Worm (Caenorhabditis elegans) whole organism, late embryonic: ENCODE data around the gene C33A12.19.

Experiments
- K02D7.2 ChIP-seq: sonication (generic microtip); optimal IDR thresholded peaks from 2 replicates; lab custom pipeline; 2017; ENCODE audit warnings: mild to moderate bottlenecking, missing genetic modification characterization, missing compliant biosample characterization
- K09A11.1 ChIP-seq: sonication (generic microtip); optimal IDR thresholded peaks from 2 replicates; lab custom pipeline; 2017; ENCODE audit warnings: antibody characterized with exemption, mild to moderate bottlenecking, missing genetic modification characterization, missing compliant biosample characterization; ENCODE audit not compliant: insufficient read depth
- Y22D7AL.16 ChIP-seq: sonication (generic microtip); optimal IDR thresholded peaks from 2 replicates; lab custom pipeline; 2016; ENCODE audit warnings: missing genetic modification characterization, missing compliant biosample characterization
- ahr-1 ChIP-seq: sonication (generic microtip); optimal IDR thresholded peaks from 2 replicates; lab custom pipeline; 2016; ENCODE audit warnings: missing genetic modification characterization, missing compliant biosample characterization
- ama-1 ChIP-seq: fragments of 150-350 bp; optimal IDR thresholded peaks from 2 replicates; lab custom pipeline; 2014
- ceh-19 ChIP-seq: fragments of 200-800 bp; sonication (Bioruptor generic); optimal IDR thresholded peaks from 2 replicates; lab custom pipeline; 2018; ENCODE audit warnings: mild to moderate bottlenecking, missing genetic modification characterization, missing compliant biosample characterization
- ceh-2 ChIP-seq: sonication (generic microtip); optimal IDR thresholded peaks from 2 replicates; lab custom pipeline; 2016; ENCODE audit warnings: missing genotype, missing genetic modification characterization, missing compliant biosample characterization
- ceh-24 ChIP-seq: sonication (generic microtip); optimal IDR thresholded peaks from 2 replicates; lab custom pipeline; 2016; ENCODE audit warnings: mild to moderate bottlenecking, missing genetic modification characterization, missing compliant biosample characterization
- ceh-31 ChIP-seq: sonication (generic microtip); optimal IDR thresholded peaks from 2 replicates; lab custom pipeline; 2016; ENCODE audit warnings: missing genetic modification characterization, missing compliant biosample characterization
- ceh-45 ChIP-seq: fragments of 200-800 bp; sonication (Bioruptor generic); IDR thresholded peaks from 2 replicates; pipeline ENCODE4 v1.3.6; 2022; ENCODE audit warnings: missing genetic modification reagents, missing genetic modification characterization, missing compliant biosample characterization
- dmd-4 ChIP-seq: sonication (generic microtip); optimal IDR thresholded peaks from 2 replicates; lab custom pipeline; 2016; ENCODE audit warnings: borderline replicate concordance, missing genetic modification characterization, missing compliant biosample characterization
- dve-1 ChIP-seq: sonication (generic microtip); optimal IDR thresholded peaks from 2 replicates; lab custom pipeline; 2017; ENCODE audit warnings: antibody characterized with exemption, mild to moderate bottlenecking, missing genetic modification characterization, missing compliant biosample characterization
- elt-4 ChIP-seq: sonication (generic microtip); optimal IDR thresholded peaks from 2 replicates; lab custom pipeline; 2016; ENCODE audit warnings: missing genetic modification characterization, missing compliant biosample characterization
- ets-4 ChIP-seq: sonication (generic microtip); optimal IDR thresholded peaks from 2 replicates; lab custom pipeline; 2016; ENCODE audit warnings: missing genetic modification characterization, missing compliant biosample characterization
- eyg-1 ChIP-seq: sonication (generic microtip); optimal IDR thresholded peaks from 2 replicates; lab custom pipeline; 2016; ENCODE audit warnings: missing genotype, missing genetic modification characterization, missing compliant biosample characterization
- fax-1 ChIP-seq: sonication (generic microtip); optimal IDR thresholded peaks from 2 replicates; lab custom pipeline; 2016; ENCODE audit warnings: missing genotype, missing genetic modification characterization, missing compliant biosample characterization
- fkh-10 ChIP-seq: fragments of 150-350 bp; optimal IDR thresholded peaks from 2 replicates; lab custom pipeline; 2014; ENCODE audit warnings: missing biosample characterization, missing genetic modification reagents, missing genetic modification characterization
- fkh-6 ChIP-seq: sonication (generic microtip); optimal IDR thresholded peaks from 2 replicates; lab custom pipeline; 2016; ENCODE audit warnings: missing genetic modification characterization, missing compliant biosample characterization
- gmeb-2 ChIP-seq: sonication (generic microtip); optimal IDR thresholded peaks from 2 replicates; lab custom pipeline; 2016; ENCODE audit warnings: missing genetic modification characterization, inconsistent platforms, missing compliant biosample characterization
- hlh-13 ChIP-seq: fragments of 200-800 bp; sonication (Bioruptor generic); optimal IDR thresholded peaks from 2 replicates; lab custom pipeline; 2018; ENCODE audit warnings: mild to moderate bottlenecking, missing genetic modification characterization, missing compliant biosample characterization
- hlh-30 ChIP-seq: sonication (generic microtip); optimal IDR thresholded peaks from 2 replicates; lab custom pipeline; 2017; ENCODE audit warnings: antibody characterized with exemption, missing genetic modification characterization, missing compliant biosample characterization; ENCODE audit not compliant: insufficient read depth
- hlh-8 ChIP-seq: sonication (generic microtip); optimal IDR thresholded peaks from 2 replicates; lab custom pipeline; 2016; ENCODE audit warnings: missing genotype, missing genetic modification characterization, missing compliant biosample characterization
- nfya-1 ChIP-seq: sonication (generic microtip); optimal IDR thresholded peaks from 2 replicates; lab custom pipeline; 2017; ENCODE audit warnings: missing genetic modification characterization, mild to moderate bottlenecking, missing compliant biosample characterization, antibody characterized with exemption, moderate library complexity
- odd-2 ChIP-seq: sonication (generic microtip); optimal IDR thresholded peaks from 2 replicates; lab custom pipeline; 2017; ENCODE audit warnings: antibody characterized with exemption, mild to moderate bottlenecking, missing genetic modification characterization, missing compliant biosample characterization
- pag-3 ChIP-seq: sonication (generic microtip); optimal IDR thresholded peaks from 2 replicates; lab custom pipeline; 2016; ENCODE audit warnings: missing compliant biosample characterization, missing genetic modification characterization, borderline replicate concordance
- pax-1 ChIP-seq: fragments of 150-350 bp; optimal IDR thresholded peaks from 2 replicates; lab custom pipeline; 2014; ENCODE audit warnings: missing biosample characterization, missing genetic modification characterization
- pha-2 ChIP-seq: sonication (generic microtip); optimal IDR thresholded peaks from 2 replicates; lab custom pipeline; 2017; ENCODE audit warnings: mild to moderate bottlenecking, missing genetic modification characterization, missing compliant biosample characterization
- pqm-1 ChIP-seq: sonication (generic microtip); optimal IDR thresholded peaks from 2 replicates; lab custom pipeline; 2016; ENCODE audit warnings: missing genetic modification characterization, missing compliant biosample characterization
- pros-1 ChIP-seq: fragments of 150-350 bp; optimal IDR thresholded peaks from 2 replicates; lab custom pipeline; 2014; ENCODE audit warnings: missing biosample characterization, missing genetic modification reagents, missing genetic modification characterization
- rnt-1 ChIP-seq: sonication (generic microtip); optimal IDR thresholded peaks from 2 replicates; lab custom pipeline; 2016; ENCODE audit warnings: missing genetic modification characterization, missing compliant biosample characterization
- sdc-2 ChIP-seq: sonication (generic microtip); optimal IDR thresholded peaks from 2 replicates; lab custom pipeline; 2016; ENCODE audit warnings: missing genotype, missing genetic modification characterization, missing compliant biosample characterization
- sox-2 ChIP-seq: fragments of 200-800 bp; sonication (Bioruptor generic); IDR thresholded peaks from 2 replicates; pipeline ENCODE4 v1.3.6; 2022; ENCODE audit warnings: missing genetic modification reagents, missing genetic modification characterization, missing compliant biosample characterization
- tbx-2 ChIP-seq: sonication (generic microtip); optimal IDR thresholded peaks from 2 replicates; lab custom pipeline; 2016; ENCODE audit warnings: missing genetic modification characterization, missing compliant biosample characterization
- tbx-7 ChIP-seq: sonication (generic microtip); optimal IDR thresholded peaks from 2 replicates; lab custom pipeline; 2016; ENCODE audit warnings: missing genotype, missing genetic modification characterization, missing compliant biosample characterization
- unc-42 ChIP-seq: sonication (generic microtip); optimal IDR thresholded peaks from 2 replicates; lab custom pipeline; 2016; ENCODE audit warnings: missing genotype, missing genetic modification characterization, missing compliant biosample characterization
- unc-86 ChIP-seq: sonication (generic microtip); optimal IDR thresholded peaks from 2 replicates; lab custom pipeline; 2016; ENCODE audit warnings: missing genetic modification characterization, missing compliant biosample characterization
- zip-5 ChIP-seq: sonication (generic microtip); optimal IDR thresholded peaks from 2 replicates; lab custom pipeline; 2016; ENCODE audit warnings: missing genetic modification characterization, missing compliant biosample characterization

C33A12.19 gene

ce11 chrIV:9540342-9540856, 23.6 kb downstream of the C33A12.19 start, which contains the start of gene fbl-1:
fbl-1 (plus strand) TSS chrIV:9540806.
- TF ChIP-seq eyg-1 (no peak), hlh-13 (GFP tag; lab: Kevin White, UChicago) (no peak), odd-2 (tag; lab: Kevin White, UChicago) (no peak), ceh-2 (tag; lab: Kevin White, UChicago) (no peak), rnt-1 (tag; lab: Kevin White, UChicago) (no peak), ceh-45 (GFP tag; lab: Robert Waterston, UW) (no peak), nfya-1 (no peak), sox-2 (GFP tag; lab: Robert Waterston, UW) (no peak), pros-1 (tag; lab: Kevin White, UChicago) (no peak), Y22D7AL.16 (tag; lab: Kevin White, UChicago) (no peak), unc-42 (tag; lab: Kevin White, UChicago) (no peak), hlh-8 (no peak), dve-1 (tag; lab: Kevin White, UChicago) (no peak), fax-1 (tag; lab: Kevin White, UChicago) (no peak), unc-86 (tag; lab: Kevin White, UChicago) (no peak), gmeb-2 (tag; lab: Kevin White, UChicago) (no peak), pag-3 (tag; lab: Kevin White, UChicago) (no peak)

DNA sequence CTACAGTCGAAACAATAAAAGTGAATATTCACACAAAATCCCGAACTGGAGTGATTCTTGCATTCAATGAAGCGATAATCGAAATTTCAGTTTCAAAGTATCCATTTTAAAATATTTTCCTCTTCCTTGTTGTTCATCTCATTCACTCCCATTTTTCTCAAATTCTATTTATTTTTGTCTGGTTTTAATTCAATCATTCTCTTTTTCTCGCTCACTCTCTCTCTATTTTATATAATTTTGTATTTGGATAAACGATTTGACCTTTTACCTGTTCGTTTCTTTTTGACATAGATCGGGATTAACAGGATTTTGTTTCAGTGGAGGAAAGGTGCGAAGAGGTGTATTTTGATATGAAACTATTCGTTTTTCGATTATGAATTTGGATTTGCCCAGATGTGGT, 29.2 kb downstream of the C33A12.19 start, which contains the start of gene T05A1.5:
T05A1.5 (plus strand) TSS at position 301 of the 400 bp plus-strand sequence.
- no peak for TF ChIP-seq ama-1
- TF ChIP-seq ceh-24 (tag; lab: Kevin White, UChicago): no peak

ce11 chrIV:9563079-9563478, 46.3 kb downstream of the C33A12.19 start, which contains the start of gene col-122:
col-122 (plus strand) TSS chrIV:9563379.
- TF ChIP-seq pax-1 (tag; lab: Kevin White, UChicago) (no peak), rnt-1 (tag; lab: Kevin White, UChicago) (no peak), K09A11.1 (no peak), tbx-2 (no peak), fkh-10 (no peak), fkh-6 (tag; lab: Kevin White, UChicago) (no peak), K02D7.2 (no peak), ceh-31 (tag; lab: Kevin White, UChicago) (no peak), sox-2 (GFP tag; lab: Robert Waterston, UW) (no peak), pqm-1 (tag; lab: Kevin White, UChicago) (no peak), zip-5 (no peak), ets-4 (tag; lab: Kevin White, UChicago) (no peak)
- TF ChIP-seq, all 69 proteins: peak for 0

DNA sequence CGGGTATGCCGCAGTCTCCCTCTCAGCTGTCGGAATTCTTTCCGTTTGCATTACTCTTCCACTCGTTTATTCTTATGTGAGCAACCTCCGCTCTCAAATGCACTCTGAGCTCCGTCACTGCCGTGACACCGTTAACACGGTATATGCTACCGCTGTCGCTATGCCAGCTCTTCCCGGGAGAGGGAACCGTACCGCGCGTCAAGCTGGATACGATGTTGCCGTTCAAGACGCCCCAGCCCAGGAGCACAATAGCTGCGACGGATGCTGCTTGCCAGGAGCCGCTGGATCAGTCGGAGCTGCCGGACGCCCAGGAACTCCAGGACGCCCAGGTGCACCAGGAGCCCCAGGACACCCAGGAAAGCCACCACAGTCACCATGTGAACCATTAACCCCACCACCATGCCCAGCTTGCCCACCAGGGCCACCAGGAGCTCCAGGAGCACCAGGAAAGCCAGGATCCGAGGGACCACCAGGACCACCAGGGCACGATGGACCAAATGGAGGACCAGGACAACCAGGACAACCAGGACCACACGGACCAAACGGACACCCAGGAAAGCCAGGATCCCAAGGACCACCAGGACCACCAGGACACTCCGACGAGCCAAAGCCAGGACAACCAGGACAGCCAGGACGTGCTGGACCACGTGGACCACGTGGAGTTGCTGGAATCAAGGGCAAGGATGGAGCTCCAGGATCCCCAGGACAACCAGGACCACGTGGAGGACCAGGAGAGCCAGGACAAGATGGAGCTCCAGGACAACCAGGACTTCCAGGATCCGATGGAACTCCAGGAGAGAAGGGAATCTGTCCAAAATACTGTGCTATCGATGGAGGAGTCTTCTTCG, 47.0 kb downstream of the C33A12.19 start:
- TF ChIP-seq tbx-7 (tag; lab: Kevin White, UChicago) (no peak), elt-4 (tag; lab: Kevin White, UChicago) (peak; percentile 95), ceh-19 (GFP tag; lab: Kevin White, UChicago) (no peak), dve-1 (tag; lab: Kevin White, UChicago) (no peak), pha-2 (no peak), unc-42 (tag; lab: Kevin White, UChicago) (no peak), sdc-2 (tag; lab: Kevin White, UChicago) (no peak), dmd-4 (peak; percentile 47), ama-1 (no peak), hlh-30 (tag; lab: Kevin White, UChicago) (no peak), ets-4 (tag; lab: Kevin White, UChicago) (no peak), unc-86 (tag; lab: Kevin White, UChicago) (no peak), ahr-1 (tag; lab: Kevin White, UChicago) (no peak)
